Worm (Caenorhabditis elegans) whole organism, early embryonic: Measurements from ENCODE around the gene sulp-8.

Source experiments
- F13C5.2 ChIP-seq: sonication (generic microtip); optimal IDR thresholded peaks from 2 replicates; lab custom pipeline; 2017; ENCODE audit warnings: mild to moderate bottlenecking, missing genetic modification characterization, inconsistent platforms, missing compliant biosample characterization
- aly-1 ChIP-seq: sonication (generic microtip); optimal IDR thresholded peaks from 2 replicates; lab custom pipeline; 2016; ENCODE audit warnings: missing genetic modification characterization, missing compliant biosample characterization
- ama-1 ChIP-seq: fragments of 150-350 bp; optimal IDR thresholded peaks from 2 replicates; lab custom pipeline; 2014
- ceh-36 ChIP-seq: sonication (generic microtip); optimal IDR thresholded peaks from 2 replicates; lab custom pipeline; 2016; ENCODE audit warnings: missing genetic modification characterization, inconsistent platforms, missing compliant biosample characterization
- ets-7 ChIP-seq: sonication (generic microtip); optimal IDR thresholded peaks from 2 replicates; lab custom pipeline; 2016; ENCODE audit warnings: missing genotype, missing genetic modification characterization, missing compliant biosample characterization
- flt-1 ChIP-seq: fragments of 200-800 bp; sonication (Bioruptor generic); IDR thresholded peaks from 2 replicates; pipeline ENCODE4 v1.3.6; 2022; ENCODE audit warnings: missing genetic modification characterization, missing compliant biosample characterization
- hmg-4 ChIP-seq: fragments of 200-800 bp; sonication (Bioruptor generic); optimal IDR thresholded peaks from 2 replicates; lab custom pipeline; 2018; ENCODE audit warnings: mild to moderate bottlenecking, missing genetic modification characterization, missing compliant biosample characterization
- hnd-1 ChIP-seq: sonication (generic microtip); optimal IDR thresholded peaks from 2 replicates; lab custom pipeline; 2016; ENCODE audit warnings: missing genetic modification characterization, missing compliant biosample characterization
- pes-1 ChIP-seq: fragments of 200-800 bp; sonication (Bioruptor generic); IDR thresholded peaks from 2 replicates; pipeline ENCODE4 v1.3.6; 2022; ENCODE audit warnings: missing genetic modification reagents, missing genetic modification characterization, missing compliant biosample characterization
- scrt-1 ChIP-seq: fragments of 200-800 bp; sonication (Bioruptor generic); IDR thresholded peaks from 2 replicates; pipeline ENCODE4 v1.3.6; 2022; ENCODE audit warnings: missing genetic modification characterization, missing compliant biosample characterization
- sea-1 ChIP-seq: fragments of 200-800 bp; sonication (Bioruptor generic); conservative IDR thresholded peaks from 2 replicates; pipeline ENCODE4 v1.3.6; 2022; ENCODE audit warnings: missing genetic modification characterization, missing compliant biosample characterization
- tbx-11 ChIP-seq: fragments of 200-800 bp; sonication (Bioruptor generic); IDR thresholded peaks from 2 replicates; pipeline ENCODE4 v1.3.6; 2022; ENCODE audit warnings: missing genetic modification characterization, missing compliant biosample characterization
- tbx-37 ChIP-seq: fragments of 200-800 bp; sonication (Bioruptor generic); conservative IDR thresholded peaks from 2 replicates; pipeline ENCODE4 v1.3.6; 2022; ENCODE audit warnings: missing genetic modification reagents, missing genetic modification characterization, missing compliant biosample characterization

- TF ChIP-seq ama-1 (no peak), pes-1 (GFP tag; lab: Robert Waterston, UW) (no peak), hmg-4 (GFP tag; lab: Kevin White, UChicago) (no peak), sea-1 (GFP tag; lab: Robert Waterston, UW) (no peak), ceh-36 (no peak), aly-1 (no peak), hnd-1 (tag; lab: Kevin White, UChicago) (no peak), scrt-1 (GFP tag; lab: Robert Waterston, UW) (no peak), flt-1 (no peak), F13C5.2 (tag; lab: Kevin White, UChicago) (no peak), tbx-37 (GFP tag; lab: Robert Waterston, UW) (no peak), tbx-11 (GFP tag; lab: Robert Waterston, UW) (no peak), ets-7 (tag; lab: Kevin White, UChicago) (no peak)
These were observed 37.7 kb upstream of the sulp-8 start for ce11 chrV:9711174-9711573.
